Worm (Caenorhabditis elegans): ENCODE measurements around the gene acl-12.

ce11 chrX:7447340-7447739, 5.0 kb upstream of the acl-12 start:
- TF ChIP-seq pha-4 (tag; optimal IDR thresholded peaks at IDR 0.05) (no peak), skn-1 (tag; optimal IDR thresholded peaks at IDR 0.05) (no peak), unc-62 (GFP tag; optimal IDR thresholded peaks at IDR 0.05) (no peak), lin-39 (tag; optimal IDR thresholded peaks at IDR 0.05) (no peak), nhr-28 (tag; optimal IDR thresholded peaks at IDR 0.05) (no peak), fos-1 (tag; optimal IDR thresholded peaks at IDR 0.05) (no peak), R02D3.7 (tag; optimal IDR thresholded peaks at IDR 0.05) (no peak), nhr-237 (tag; optimal IDR thresholded peaks at IDR 0.05) (no peak)
